Fruit fly (Drosophila melanogaster) whole organism, prepupa: ENCODE data around the gene CG1737.

ENCODE experiments used
- CG11294 ChIP-seq: fragments of 200-800 bp; sonication (Bioruptor generic); IDR thresholded peaks from 2 replicates; pipeline ENCODE4 v1.3.6; 2022; ENCODE audit warnings: missing biosample characterization, missing genetic modification characterization
- CG11762 ChIP-seq: fragments of 200-800 bp; sonication (Bioruptor generic); optimal IDR thresholded peaks from 3 replicates; lab custom pipeline; 2016; ENCODE audit warnings: missing biosample characterization, missing genetic modification characterization; ENCODE audit not compliant: insufficient read depth
- CG15336 ChIP-seq: fragments of 200-800 bp; sonication (Bioruptor generic); IDR thresholded peaks from 2 replicates; pipeline ENCODE4 v1.3.6; 2022; ENCODE audit warnings: missing biosample characterization, missing genetic modification characterization
- Hr38 ChIP-seq: sonication (Bioruptor generic); optimal IDR thresholded peaks from 2 replicates; lab custom pipeline; 2016; ENCODE audit warnings: missing biosample characterization, missing genetic modification characterization
- achi ChIP-seq: fragments of 200-800 bp; sonication (Bioruptor generic); optimal IDR thresholded peaks from 3 replicates; lab custom pipeline; 2016; ENCODE audit warnings: missing biosample characterization, missing genetic modification characterization
- acj6 ChIP-seq: fragments of 200-800 bp; sonication (Bioruptor generic); optimal IDR thresholded peaks from 3 replicates; lab custom pipeline; 2016; ENCODE audit warnings: missing biosample characterization, missing genetic modification characterization
- dac ChIP-seq: fragments of 200-800 bp; sonication (Bioruptor generic); optimal IDR thresholded peaks from 2 replicates; lab custom pipeline; 2017; ENCODE audit warnings: missing biosample characterization, mild to moderate bottlenecking, missing genetic modification characterization

DNA sequence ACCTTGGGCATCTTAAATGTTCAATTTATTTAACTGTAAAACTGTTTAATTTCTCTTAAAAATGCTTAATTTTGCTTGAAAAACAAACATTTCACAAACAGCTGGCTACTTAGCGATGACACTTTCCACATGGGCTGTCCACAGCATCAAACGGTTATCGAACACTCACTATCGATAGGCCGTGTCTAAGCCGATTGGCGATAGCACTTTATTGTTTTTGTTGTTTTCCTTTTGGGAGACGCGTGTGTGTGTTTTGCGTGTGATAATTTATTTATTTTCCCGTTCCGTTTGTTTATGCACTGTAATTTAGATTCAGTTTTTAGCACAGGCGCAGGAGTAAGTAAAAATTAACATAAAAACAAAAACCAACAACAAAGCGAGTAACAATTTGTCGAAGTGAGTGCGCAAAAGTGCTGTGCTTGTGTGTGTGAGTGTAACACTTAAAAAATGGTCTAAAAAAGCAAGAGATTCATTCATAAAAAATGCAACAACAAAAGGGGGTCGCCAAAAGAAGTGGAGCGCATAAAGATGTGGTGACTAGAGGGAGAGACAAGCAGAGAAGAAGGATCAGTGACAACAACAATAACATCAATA lies 25.1 kb upstream of the CG1737 start, which contains the start of gene Gapvd1:
- TF ChIP-seq achi (peak; percentile 4), CG15336 (GFP tag; lab: Robert Waterston, UW) (no peak), CG11762 (GFP tag; lab: Kevin White, UChicago) (no peak), Hr38 (GFP tag; lab: Kevin White, UChicago) (no peak), CG11294 (no peak), acj6 (no peak), dac (GFP tag; lab: Kevin White, UChicago) (no peak)
